Worm (Caenorhabditis elegans): ENCODE data around the gene W09D10.5.
A peak's percentile ranks its signal among the peaks of the same experiment; 100 is the strongest.

Gene W09D10.5

DNA sequence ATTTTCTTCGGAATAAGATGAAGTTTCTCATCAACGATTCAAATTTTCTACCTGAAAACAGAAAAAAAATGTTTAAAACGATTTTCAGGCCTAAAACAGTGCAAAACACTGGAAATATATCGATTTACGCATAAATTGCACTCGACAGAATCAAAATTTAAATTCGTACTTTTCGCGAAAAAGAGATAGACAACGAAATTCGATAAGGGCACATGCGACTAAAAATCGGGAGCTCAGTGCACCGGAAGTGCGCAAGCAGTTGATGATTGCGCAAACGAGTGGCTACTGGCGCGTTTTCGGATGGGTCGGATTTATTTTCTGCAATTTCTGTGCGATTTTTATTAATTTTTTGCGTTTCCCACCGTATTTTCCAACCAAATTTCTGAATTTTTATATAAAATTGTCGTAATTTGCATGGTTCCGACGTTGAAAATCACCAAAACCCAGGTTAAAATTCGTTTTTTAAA is 4.3 kb downstream of the W09D10.5 start, which contains the start of the genes Y39A1A.21 and Y39A1A.22 (continued):
- peak; percentile 83 for TF ChIP-seq lin-15B (tag; optimal IDR thresholded peaks at IDR 0.05)
- no peak for TF ChIP-seq nhr-11 (tag; optimal IDR thresholded peaks at IDR 0.05)
- TF ChIP-seq pqm-1 (tag; optimal IDR thresholded peaks at IDR 0.05) = no peak
- TF ChIP-seq nhr-25 (tag; optimal IDR thresholded peaks at IDR 0.05) = no peak
- no peak for TF ChIP-seq eor-1 (tag; optimal IDR thresholded peaks at IDR 0.05)
- peak; percentile 57 for TF ChIP-seq nhr-43 (tag; optimal IDR thresholded peaks at IDR 0.05; ENCODE audit: poor library complexity, severe bottlenecking)
- TF ChIP-seq egl-5 (tag; optimal IDR thresholded peaks at IDR 0.05) = peak; percentile 72
- no peak for TF ChIP-seq ZK546.5 (tag; optimal IDR thresholded peaks at IDR 0.05)
- no peak for TF ChIP-seq unc-62 (GFP tag; optimal IDR thresholded peaks at IDR 0.05)
- no peak for TF ChIP-seq ceh-9 (tag; optimal IDR thresholded peaks at IDR 0.05)
- TF ChIP-seq ztf-4 (tag; optimal IDR thresholded peaks at IDR 0.05) = no peak
- TF ChIP-seq elt-2 (tag; optimal IDR thresholded peaks at IDR 0.05) = peak; percentile 64
- peak; percentile 88 for TF ChIP-seq nfya-1 (tag; optimal IDR thresholded peaks at IDR 0.05; ENCODE audit: insufficient read depth)
- TF ChIP-seq nhr-77 (tag; optimal IDR thresholded peaks at IDR 0.05) = no peak
- no peak for TF ChIP-seq aly-2 (tag; optimal IDR thresholded peaks at IDR 0.05)
- peak; percentile 44 for TF ChIP-seq lsy-12 (tag; optimal IDR thresholded peaks at IDR 0.05)
- no peak for TF ChIP-seq nhr-237 (tag; optimal IDR thresholded peaks at IDR 0.05)
- peak; percentile 55 for TF ChIP-seq jun-1 (tag; optimal IDR thresholded peaks at IDR 0.05)
- peak; percentile 76 for TF ChIP-seq tbx-2 (tag; optimal IDR thresholded peaks at IDR 0.05)
- peak; percentile 79 for TF ChIP-seq snpc-4 (tag; optimal IDR thresholded peaks at IDR 0.05)

DNA sequence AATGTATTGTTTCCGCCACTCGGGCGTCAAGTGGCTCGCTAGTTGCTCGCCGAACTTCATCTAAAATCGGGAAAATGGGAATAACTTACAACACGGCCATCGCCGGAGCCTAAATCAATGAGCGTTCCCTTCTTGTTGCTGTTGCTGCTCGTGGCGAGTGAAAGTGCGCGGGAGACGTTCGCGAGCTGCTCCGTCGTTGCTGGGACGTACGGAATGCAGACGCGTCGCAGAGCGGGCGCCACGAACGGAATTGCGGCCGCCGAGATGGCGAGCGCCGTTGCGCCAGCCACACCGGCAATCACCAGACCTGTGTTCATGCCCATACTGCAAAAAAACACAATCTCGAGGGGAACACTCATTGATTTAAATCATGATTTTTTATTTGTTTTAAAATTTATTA is 4.9 kb downstream of the W09D10.5 start:
- no peak for TF ChIP-seq elt-1 (tag; optimal IDR thresholded peaks at IDR 0.05)
- TF ChIP-seq ztf-4 (tag; optimal IDR thresholded peaks at IDR 0.05) = no peak
- no peak for TF ChIP-seq nhr-67 (tag; optimal IDR thresholded peaks at IDR 0.05)
- TF ChIP-seq tbx-2 (tag; optimal IDR thresholded peaks at IDR 0.05) = no peak
- TF ChIP-seq ceh-16 (tag; optimal IDR thresholded peaks at IDR 0.05) = no peak
- no peak for TF ChIP-seq ztf-11 (tag; optimal IDR thresholded peaks at IDR 0.05)
- TF ChIP-seq nhr-25 (tag; optimal IDR thresholded peaks at IDR 0.05) = no peak
- TF ChIP-seq jun-1 (tag; optimal IDR thresholded peaks at IDR 0.05) = no peak

- TF ChIP-seq ceh-82 (tag; optimal IDR thresholded peaks at IDR 0.05) (no peak), fkh-2 (tag; optimal IDR thresholded peaks at IDR 0.05) (no peak), pha-4 (tag; optimal IDR thresholded peaks at IDR 0.05) (no peak), snpc-4 (tag; optimal IDR thresholded peaks at IDR 0.05) (no peak), ceh-16 (tag; optimal IDR thresholded peaks at IDR 0.05) (no peak), ZK546.5 (tag; optimal IDR thresholded peaks at IDR 0.05) (no peak), elt-2 (tag; optimal IDR thresholded peaks at IDR 0.05) (no peak)
These were observed 6.8 kb downstream of the W09D10.5 start for ce11 chrIII:10704499-10704898.

DNA sequence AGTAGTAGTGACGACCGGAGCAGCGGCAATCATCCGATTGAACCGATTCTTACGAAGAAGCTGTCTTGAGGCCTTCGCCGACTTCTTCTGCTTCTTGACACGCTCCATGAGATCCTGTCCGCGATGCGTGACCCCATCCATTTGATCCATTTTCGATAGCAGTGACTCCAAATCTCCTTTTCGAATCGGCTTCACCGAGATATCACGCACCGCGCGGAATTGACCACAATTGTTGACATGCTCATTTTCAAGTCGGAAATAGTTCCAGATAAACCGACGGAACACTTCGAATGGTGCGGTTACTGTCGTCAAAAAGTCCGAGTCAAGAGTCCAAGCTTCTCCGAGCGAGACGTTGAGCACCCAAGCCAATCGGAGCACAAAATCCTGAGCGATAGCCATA is 7.5 kb downstream of the W09D10.5 start:
- TF ChIP-seq nfya-1 (tag; optimal IDR thresholded peaks at IDR 0.05; ENCODE audit: insufficient read depth) (no peak), elt-1 (tag; optimal IDR thresholded peaks at IDR 0.05) (no peak), elt-2 (tag; optimal IDR thresholded peaks at IDR 0.05) (no peak), jun-1 (tag; optimal IDR thresholded peaks at IDR 0.05) (no peak), fkh-2 (tag; optimal IDR thresholded peaks at IDR 0.05) (no peak), pqm-1 (tag; optimal IDR thresholded peaks at IDR 0.05) (no peak), aly-2 (tag; optimal IDR thresholded peaks at IDR 0.05) (no peak), ceh-28 (tag; optimal IDR thresholded peaks at IDR 0.05) (no peak), ZK546.5 (tag; optimal IDR thresholded peaks at IDR 0.05) (no peak), nhr-28 (tag; optimal IDR thresholded peaks at IDR 0.05) (no peak), nhr-67 (tag; optimal IDR thresholded peaks at IDR 0.05) (no peak), sea-2 (GFP tag; optimal IDR thresholded peaks at IDR 0.05) (no peak), unc-39 (tag; optimal IDR thresholded peaks at IDR 0.05) (no peak), nhr-43 (tag; optimal IDR thresholded peaks at IDR 0.05; ENCODE audit: poor library complexity, severe bottlenecking) (no peak)

DNA sequence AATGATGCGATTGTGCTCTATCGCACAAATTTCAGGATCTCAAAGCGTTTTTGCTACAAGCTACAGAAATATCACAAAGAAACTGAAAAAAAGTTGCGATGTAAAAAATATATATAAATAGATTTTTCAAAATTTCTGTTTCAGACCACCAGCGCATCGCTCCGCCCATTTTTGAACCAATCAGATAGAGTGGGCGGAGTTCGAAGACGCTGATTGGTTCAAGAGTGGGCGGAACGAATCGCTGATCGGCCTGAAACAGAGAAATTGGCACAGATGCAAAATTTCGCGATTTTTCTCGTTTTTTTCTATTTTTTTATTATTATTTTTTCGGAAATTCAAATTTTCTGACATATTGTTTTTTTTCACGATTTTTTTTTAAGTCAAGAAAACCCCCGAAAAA is 8.5 kb downstream of the W09D10.5 start:
- TF ChIP-seq nfya-1 (tag; optimal IDR thresholded peaks at IDR 0.05; ENCODE audit: insufficient read depth) (peak; percentile 86), eor-1 (tag; optimal IDR thresholded peaks at IDR 0.05) (no peak)

- TF ChIP-seq eor-1 (tag; optimal IDR thresholded peaks at IDR 0.05) = no peak
- TF ChIP-seq zag-1 (tag; optimal IDR thresholded peaks at IDR 0.05) = no peak
- no peak for TF ChIP-seq tbx-2 (tag; optimal IDR thresholded peaks at IDR 0.05)
- no peak for TF ChIP-seq nhr-28 (tag; optimal IDR thresholded peaks at IDR 0.05)
- TF ChIP-seq lin-15B (tag; optimal IDR thresholded peaks at IDR 0.05) = no peak
- no peak for TF ChIP-seq fkh-2 (tag; optimal IDR thresholded peaks at IDR 0.05)
- no peak for TF ChIP-seq R02D3.7 (tag; optimal IDR thresholded peaks at IDR 0.05)
- TF ChIP-seq sea-2 (GFP tag; optimal IDR thresholded peaks at IDR 0.05) = no peak
- no peak for TF ChIP-seq nhr-11 (tag; optimal IDR thresholded peaks at IDR 0.05)
- no peak for TF ChIP-seq aly-2 (tag; optimal IDR thresholded peaks at IDR 0.05)
- no peak for TF ChIP-seq nhr-237 (tag; optimal IDR thresholded peaks at IDR 0.05)
- TF ChIP-seq daf-12 (tag; optimal IDR thresholded peaks at IDR 0.05) = no peak
- no peak for TF ChIP-seq jun-1 (tag; optimal IDR thresholded peaks at IDR 0.05)
- no peak for TF ChIP-seq ztf-11 (tag; optimal IDR thresholded peaks at IDR 0.05)
These were observed 10.9 kb downstream of the W09D10.5 start, which contains the start of gene Y39A1A.20 for ce11 chrIII:10700460-10700859. Y39A1A.20 (minus strand) TSS chrIII:10700560.
